Worm (Caenorhabditis elegans): ENCODE results near the gene C47D12.4.
"Not testable (repeated sequence)": the region's sequence is repeated elsewhere in the genome, so short reads cannot be mapped to it uniquely, and the experiment has no call there.

Gene C47D12.4

DNA sequence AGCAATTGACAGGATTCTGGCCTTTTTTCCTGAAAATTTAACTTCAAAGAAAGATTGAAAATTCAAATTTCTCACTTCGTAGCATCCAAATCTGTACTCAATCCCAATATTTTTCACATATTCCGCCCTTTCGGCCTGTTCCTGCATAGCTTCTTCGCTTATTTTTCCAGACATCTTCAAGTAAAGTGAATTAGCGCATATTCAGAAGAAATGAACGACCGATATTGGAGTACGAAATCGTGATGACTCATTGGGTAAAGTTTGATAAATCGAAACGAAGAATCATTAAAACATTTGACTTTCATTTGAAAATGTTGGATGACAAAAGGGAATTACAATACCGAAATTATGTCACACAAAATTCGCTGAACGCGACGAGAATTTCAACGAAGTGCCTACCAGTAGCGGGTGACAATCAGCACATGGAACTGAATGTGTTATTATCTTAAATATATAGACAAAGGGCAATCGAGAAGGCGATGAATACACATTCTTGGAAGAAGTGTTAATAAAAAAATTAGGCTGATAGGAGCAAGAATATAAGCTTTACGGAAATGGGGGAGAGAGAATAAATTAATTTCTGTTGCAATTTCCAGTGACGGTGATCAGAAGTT is 30.5 kb upstream of the C47D12.4 start, which contains the start of gene coa-7:
TSS of gene coa-7 (minus strand) at position 174 of the 614 bp plus-strand sequence.
- no peak for TF ChIP-seq unc-62 (GFP tag; optimal IDR thresholded peaks at IDR 0.05)

DNA sequence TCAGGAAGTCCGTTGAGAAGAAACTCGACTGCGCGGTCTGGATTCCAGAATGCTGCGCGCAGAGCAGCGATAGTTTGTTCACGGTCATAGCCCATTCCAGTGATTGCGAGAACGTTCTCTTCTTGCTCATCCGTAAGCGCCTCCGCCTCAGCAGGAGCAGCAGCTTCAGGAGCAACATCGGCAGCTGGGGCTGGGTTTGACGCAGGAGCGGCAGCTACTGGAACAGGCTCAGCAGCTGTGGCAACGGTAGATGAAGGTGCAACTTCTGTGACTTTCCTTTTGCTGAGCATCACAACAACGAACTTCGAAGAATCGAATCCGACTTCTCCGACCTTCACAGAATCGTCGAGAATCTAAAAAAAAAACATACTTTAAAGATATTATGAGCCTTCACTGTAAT is 29.4 kb upstream of the C47D12.4 start:
- no peak for TF ChIP-seq unc-62 (GFP tag; optimal IDR thresholded peaks at IDR 0.05)

DNA sequence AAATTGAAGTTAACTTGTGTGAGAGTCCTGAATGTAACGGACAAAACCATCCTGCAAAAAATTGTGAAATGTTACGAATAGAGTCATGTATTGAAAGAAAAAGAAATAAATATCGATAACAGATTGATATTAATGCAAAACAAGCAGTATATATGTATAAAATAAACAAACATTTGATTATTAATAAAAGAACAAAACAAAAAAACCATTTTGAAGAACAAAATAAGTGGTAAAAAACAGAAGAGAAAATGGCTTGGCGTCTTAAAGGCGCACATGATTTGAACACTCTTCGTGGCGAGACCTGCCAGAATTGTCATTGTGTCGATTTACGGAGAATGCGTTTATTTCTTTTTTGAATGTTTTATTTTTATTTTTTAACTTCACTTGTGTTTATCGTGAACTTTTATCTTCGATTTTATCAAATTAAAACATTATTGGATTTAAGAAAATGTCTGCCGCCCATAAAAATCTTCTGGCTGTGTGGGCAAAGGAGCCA is 28.8 kb upstream of the C47D12.4 start, which contains the start of the genes rad-23 and rpn-12:
TSS of gene rad-23 (minus strand) at position 51 of the 496 bp plus-strand sequence.
TSS of gene rpn-12 (plus strand) at position 446 of the 496 bp plus-strand sequence.
- TF ChIP-seq unc-62 (GFP tag; optimal IDR thresholded peaks at IDR 0.05), result no peak

DNA sequence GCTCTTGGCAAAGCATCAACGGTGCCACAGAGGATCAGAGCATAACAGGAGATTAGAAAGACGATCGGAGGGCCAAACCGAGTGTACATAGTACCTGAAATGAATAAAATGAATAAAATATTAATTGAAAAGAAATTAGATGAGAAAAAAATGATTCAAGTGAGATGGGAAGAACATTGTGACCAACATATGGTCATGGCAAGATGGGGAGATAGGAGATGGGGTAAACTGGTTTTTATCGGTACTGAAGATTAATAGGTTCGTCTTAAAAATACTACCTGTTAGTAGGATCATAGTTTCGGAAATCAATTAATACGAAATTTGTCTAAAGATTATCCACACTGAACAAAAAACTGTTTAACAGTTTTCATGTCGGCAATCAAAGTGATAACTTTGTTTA is 24.5 kb upstream of the C47D12.4 start, which contains the start of gene nep-1:
TSS of gene nep-1 (minus strand) at position 101 of the 400 bp plus-strand sequence.
- TF ChIP-seq unc-62 (GFP tag; optimal IDR thresholded peaks at IDR 0.05), result no peak

DNA sequence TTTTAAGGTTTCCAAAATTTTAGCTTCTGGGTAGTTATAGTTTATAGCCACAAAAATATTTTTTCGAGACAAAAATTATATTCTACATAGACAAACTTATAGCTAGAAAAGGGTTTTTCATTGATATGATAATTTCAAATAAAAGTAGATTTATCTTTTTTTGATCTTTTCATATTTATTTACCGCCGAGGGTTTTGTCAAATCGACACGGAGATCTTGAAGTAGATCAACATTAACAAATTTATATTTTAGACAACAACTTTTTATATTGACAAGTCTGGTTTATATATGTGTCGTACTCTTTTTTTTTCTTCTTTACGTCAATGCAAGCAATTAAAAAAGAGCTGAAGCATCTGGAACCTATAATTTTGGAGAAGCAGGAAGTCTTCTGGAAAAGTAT is 22.7 kb upstream of the C47D12.4 start:
- no peak for TF ChIP-seq unc-62 (GFP tag; optimal IDR thresholded peaks at IDR 0.05)

DNA sequence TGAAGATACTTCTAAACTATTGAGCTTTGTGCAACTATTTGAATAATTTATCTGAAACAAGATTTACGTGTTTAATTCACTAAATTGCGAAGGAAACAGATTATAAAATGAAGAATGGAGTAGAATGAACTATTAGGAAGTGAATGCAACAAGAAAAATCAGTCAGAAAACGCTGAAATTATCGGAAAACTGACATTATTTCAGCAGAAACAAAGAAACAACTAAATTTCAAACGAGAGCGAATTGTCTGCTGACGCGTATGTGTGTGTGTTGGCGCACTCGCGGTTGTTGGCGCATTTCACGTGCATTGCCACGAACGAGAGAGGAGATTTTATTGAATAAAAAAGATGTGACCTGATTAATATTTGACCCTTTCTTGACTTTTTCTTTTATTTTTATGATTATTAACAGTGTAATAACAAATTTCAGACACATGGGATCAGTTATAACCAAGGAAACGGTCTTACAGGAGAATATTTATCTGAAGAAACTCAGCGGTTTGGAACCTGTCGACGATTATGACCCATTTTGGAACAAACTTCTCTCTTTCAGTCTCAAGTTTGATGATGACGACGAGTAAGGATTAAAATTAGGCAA is 5.6 kb upstream of the C47D12.4 start, which contains the start of the genes trr-1 and C47D12.2:
TSS of gene trr-1 (minus strand) at position 51 of the 597 bp plus-strand sequence.
TSS of gene C47D12.2 (plus strand) at position 430 of the 597 bp plus-strand sequence.
- no peak for TF ChIP-seq unc-62 (GFP tag; optimal IDR thresholded peaks at IDR 0.05)

DNA sequence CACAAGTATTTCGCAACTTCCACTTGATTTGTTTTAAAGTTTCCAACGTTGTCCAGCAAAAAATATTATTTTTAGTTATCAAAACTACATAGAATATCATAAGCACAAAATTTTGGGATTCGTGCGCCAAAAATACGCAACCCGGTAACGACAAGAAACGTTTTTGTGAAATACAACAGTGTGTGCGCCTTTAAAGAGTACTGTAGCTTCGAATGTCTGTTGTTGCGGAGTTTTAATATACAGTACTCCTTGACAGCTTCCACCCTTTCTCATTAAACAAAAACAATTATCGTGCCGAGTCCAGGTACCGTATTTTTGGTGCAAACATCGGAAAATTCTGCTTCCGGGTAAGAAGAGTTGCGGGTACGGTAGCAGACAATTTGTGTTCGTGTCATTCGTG is 1.4 kb upstream of the C47D12.4 start:
- TF ChIP-seq unc-62 (GFP tag; optimal IDR thresholded peaks at IDR 0.05), result no peak

DNA sequence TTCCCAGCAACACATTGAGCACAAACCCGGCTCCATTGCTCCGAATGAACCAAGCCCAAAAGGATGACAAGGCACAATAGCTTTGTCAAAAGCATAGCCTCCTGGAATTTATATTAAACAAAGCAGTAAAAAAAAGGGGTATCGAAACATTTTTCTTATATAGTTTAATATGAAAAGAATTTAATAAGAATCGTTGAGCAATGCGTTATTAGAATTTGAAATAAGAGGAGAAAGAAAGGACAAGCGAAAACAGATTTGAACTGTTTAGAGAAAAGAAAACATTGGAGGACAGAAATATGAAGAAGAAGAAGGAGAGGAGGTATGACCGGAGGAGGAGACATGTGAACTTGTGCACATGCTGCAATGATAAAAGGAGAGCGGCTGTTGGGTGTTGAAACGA is 3.6 kb downstream of the C47D12.4 start, which contains the start of gene C47D12.5:
TSS of gene C47D12.5 (minus strand) at position 101 of the 400 bp plus-strand sequence.
- TF ChIP-seq unc-62 (GFP tag; optimal IDR thresholded peaks at IDR 0.05), result no peak

DNA sequence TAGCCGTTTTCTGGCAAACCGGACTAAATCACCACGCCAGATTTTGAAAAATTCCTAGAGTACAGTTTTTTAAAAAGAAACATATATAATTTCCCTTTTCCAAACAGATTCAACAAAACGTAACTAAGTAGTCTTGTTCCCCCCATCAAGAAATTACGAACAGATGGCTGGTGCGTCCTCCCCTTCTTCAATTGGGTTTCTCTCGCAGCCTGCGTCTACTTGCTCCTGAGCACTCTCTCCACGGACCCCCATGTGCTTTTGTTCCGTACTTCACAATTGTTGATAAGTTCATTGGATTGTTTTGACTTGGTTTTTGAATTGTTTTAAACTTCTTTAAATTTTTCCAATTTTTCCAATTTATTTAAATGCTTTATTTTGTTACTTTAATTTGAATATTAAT is 6.4 kb downstream of the C47D12.4 start:
- no peak for TF ChIP-seq unc-62 (GFP tag; optimal IDR thresholded peaks at IDR 0.05)

DNA sequence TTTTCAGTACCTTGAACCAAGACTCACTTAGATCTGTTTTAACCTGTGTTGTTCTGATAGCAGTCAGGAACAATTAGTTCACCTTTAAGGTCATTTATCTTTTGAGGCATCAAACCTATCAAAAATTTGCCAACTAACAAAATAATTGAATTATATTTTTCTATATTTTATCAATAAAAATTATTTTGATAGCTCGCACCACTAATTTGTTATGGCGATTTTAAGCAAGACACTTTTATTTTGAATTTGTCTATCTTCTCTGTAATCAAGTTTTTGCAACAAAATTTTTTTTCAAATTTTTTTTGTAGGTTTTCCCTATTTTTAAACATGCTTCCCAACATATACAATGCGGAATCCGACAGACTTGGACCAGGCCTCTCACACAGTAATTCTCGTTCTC is 7.1 kb downstream of the C47D12.4 start, which contains the start of gene kel-1:
TSS of gene kel-1 (plus strand) at position 301 of the 400 bp plus-strand sequence.
- TF ChIP-seq unc-62 (GFP tag; optimal IDR thresholded peaks at IDR 0.05), result no peak

DNA sequence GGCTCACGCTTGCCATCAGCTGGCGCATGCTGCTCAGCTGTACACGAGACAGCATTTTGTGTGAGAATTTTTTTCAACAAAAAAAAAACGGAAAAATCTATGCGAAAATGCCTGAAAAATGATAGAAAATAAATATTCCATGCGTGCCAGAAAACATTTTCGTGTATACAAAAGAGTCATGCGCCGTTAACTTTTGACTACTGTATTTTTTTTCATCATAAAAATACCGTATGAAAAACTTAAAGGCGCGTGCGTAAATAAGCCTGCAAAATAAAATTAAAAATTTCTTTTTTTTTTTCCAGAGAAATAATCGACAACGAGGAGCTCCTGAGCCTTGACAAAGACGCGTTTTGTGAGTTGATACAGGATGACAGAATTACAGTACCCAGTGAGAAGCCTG is 8.4 kb downstream of the C47D12.4 start:
- no peak for TF ChIP-seq unc-62 (GFP tag; optimal IDR thresholded peaks at IDR 0.05)

DNA sequence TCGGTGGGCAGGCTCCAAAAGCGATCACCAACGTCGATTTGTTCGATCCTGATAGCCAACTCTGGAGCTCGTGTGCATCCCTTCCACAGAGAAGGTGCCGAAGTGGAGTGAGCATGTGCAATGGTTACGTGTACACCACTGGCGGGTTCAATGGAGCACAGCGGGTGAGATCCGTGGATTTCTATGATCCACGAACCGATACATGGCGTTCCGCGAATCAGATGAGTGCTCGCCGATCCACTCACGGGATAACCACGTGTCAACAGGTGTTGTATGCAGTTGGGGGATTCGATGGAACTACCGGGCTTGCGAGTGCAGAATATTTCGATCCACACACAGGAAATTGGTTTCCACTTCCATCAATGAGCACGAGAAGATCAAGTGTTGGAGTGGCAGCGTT is 9.3 kb downstream of the C47D12.4 start:
- no peak for TF ChIP-seq unc-62 (GFP tag; optimal IDR thresholded peaks at IDR 0.05)

DNA sequence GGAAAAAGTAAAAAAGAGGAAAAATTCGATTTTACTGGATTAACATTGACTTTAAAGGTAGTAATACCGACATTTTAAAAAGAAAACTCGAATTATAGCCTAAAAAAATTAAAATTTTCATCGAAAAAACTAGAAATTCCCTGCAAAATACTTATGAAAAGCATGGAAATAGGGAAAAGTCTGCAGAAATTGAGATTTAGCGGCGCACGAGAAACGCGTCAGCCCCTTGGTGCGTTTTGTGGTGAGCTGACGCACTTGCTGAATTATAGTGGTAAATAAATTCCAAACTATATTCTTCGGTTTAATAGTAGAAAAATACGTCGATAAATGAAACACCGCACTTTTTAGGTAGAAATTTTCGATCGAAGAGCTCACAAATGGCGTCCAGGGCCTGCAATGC is 12.9 kb downstream of the C47D12.4 start:
- no peak for TF ChIP-seq unc-62 (GFP tag; optimal IDR thresholded peaks at IDR 0.05)

DNA sequence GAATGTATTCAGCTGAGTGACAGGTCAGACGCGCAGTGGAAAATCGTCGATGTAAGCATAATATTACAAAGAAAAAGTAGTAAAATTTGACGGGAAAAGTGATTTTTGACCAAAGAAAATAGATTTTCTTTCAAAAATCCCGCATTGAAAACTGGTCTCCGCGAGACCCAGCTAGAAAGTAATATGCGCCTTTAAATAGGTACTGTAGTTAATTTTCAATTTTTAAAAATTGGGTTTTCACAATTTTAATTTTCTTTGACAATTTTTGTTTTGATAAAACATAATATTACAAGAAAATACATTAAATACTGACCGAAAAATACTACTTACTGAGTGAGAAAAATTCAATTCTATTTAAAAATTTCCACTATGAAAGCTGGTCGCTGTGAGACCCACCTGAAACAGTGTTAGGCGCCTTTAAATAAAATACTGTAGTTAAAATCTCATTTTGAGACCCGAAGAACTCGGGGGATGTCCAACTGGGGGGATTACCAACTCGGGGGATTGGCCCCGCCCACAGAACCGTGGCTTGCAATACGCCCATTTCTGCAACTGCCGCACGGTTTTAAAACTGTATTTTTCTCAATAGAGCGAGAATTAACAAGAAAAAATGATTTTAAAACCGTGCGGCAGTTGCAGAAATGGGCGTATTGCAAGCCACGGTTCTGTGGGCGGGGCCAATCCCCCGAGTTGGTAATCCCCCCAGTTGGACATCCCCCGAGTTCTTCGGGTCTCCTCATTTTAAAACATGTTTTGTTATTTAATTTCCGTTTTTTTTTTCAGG is 13.8 kb downstream of the C47D12.4 start, which contains the start of gene tars-1:
TSS of gene tars-1 (minus strand) at position 497 of the 784 bp plus-strand sequence.
- TF ChIP-seq unc-62 (GFP tag; optimal IDR thresholded peaks at IDR 0.05), result not testable (repeated sequence)

DNA sequence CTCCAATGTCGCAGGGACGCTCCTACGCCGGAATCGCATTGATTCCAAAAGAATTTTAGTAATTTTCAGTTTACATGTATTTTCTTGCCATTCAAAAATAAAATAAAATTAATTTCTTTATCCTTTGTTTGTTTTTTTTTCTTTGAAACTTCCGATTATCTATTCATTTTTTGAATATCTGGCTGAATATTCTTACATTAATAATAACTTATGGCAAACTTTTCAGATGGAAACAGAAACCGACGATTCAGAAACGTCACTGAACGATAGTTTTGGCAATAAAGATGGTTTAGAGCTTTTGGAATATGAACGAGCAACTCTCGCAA is 14.3 kb downstream of the C47D12.4 start, which contains the start of gene xpf-1:
TSS of gene xpf-1 (plus strand) at position 227 of the 326 bp plus-strand sequence.
- TF ChIP-seq unc-62 (GFP tag; optimal IDR thresholded peaks at IDR 0.05), result no peak

DNA sequence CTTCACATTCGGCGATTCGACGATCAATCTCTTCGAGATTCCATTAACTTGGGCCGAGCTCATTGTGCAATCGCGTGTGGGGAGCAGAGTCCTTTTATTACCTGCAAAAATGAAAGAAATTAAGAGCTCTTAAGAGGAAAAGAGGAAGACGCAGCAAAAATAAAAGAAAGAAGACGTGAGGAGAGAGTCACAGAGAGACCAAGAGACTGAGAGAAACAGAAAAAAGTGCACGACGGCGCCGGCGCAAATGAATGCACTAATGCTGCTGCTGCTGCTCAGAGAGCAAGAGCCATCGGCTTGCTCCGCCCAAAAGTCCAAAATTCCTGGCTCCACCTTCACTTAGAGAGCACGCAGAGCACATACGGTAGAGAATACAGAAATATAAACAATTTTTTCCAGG is 18.6 kb downstream of the C47D12.4 start, which contains the start of gene inos-1:
TSS of gene inos-1 (minus strand) at position 101 of the 400 bp plus-strand sequence.
- TF ChIP-seq unc-62 (GFP tag; optimal IDR thresholded peaks at IDR 0.05), result no peak
